In genomic region chr2L:8463144-8464106, dm6 we compare ENCODE assay signal across 1 fruit fly cellular context.
TF ChIP-seq lines count a peak whose summit lies in the region.

Gene Agpat2 (minus strand): TSS chr2L:8463994.

TF ChIP-seq in whole organism, embryonic, 481 proteins besides CTCF, POLR2A, EP300 and RAD21 (continued from another document and continues in another):
- peak; percentile 68 for TF ChIP-seq CG14441 (GFP tag; IDR thresholded peaks at IDR 0.05; lab: Robert Waterston, UW)
- peak; percentile 65 for TF ChIP-seq CG33557 (GFP tag; optimal IDR thresholded peaks at IDR 0.05; lab: Kevin White, UChicago)
- TF ChIP-seq HLH4C (GFP tag; IDR thresholded peaks at IDR 0.05; lab: Robert Waterston, UW; ENCODE audit: partially characterized antibody) = no peak
- no peak for TF ChIP-seq hb (GFP tag; IDR thresholded peaks at IDR 0.05; lab: Robert Waterston, UW; ENCODE audit: partially characterized antibody)
- peak; percentile 12; the same call in 1 of the 3 replicates for TF ChIP-seq Opbp (GFP tag; IDR thresholded peaks at IDR 0.05; lab: Robert Waterston, UW; ENCODE audit: partially characterized antibody)
- peak; percentile 70 for TF ChIP-seq crc (GFP tag; optimal IDR thresholded peaks at IDR 0.05; lab: Kevin White, UChicago)
- peak; percentile 57 for TF ChIP-seq CG10431 (GFP tag; optimal IDR thresholded peaks at IDR 0.05; lab: Kevin White, UChicago)
- TF ChIP-seq CG10147 (GFP tag; optimal IDR thresholded peaks at IDR 0.05; lab: Kevin White, UChicago) = peak; percentile 80
- peak; percentile 90 for TF ChIP-seq CG12391 (tag; optimal IDR thresholded peaks at IDR 0.05; lab: Kevin White, UChicago)
- peak; percentile 96 for TF ChIP-seq pros (GFP tag; optimal IDR thresholded peaks at IDR 0.05; lab: Kevin White, UChicago)
- TF ChIP-seq CG7987 (GFP tag; optimal IDR thresholded peaks at IDR 0.05; lab: Kevin White, UChicago) = peak; percentile 40
- TF ChIP-seq Fer3 (tag; optimal IDR thresholded peaks at IDR 0.05; lab: Kevin White, UChicago) = peak; percentile 77
- TF ChIP-seq ems (GFP tag; optimal IDR thresholded peaks at IDR 0.05; lab: Kevin White, UChicago) = peak; percentile 82
- no peak for TF ChIP-seq ham (GFP tag; IDR thresholded peaks at IDR 0.05; lab: Robert Waterston, UW)
- TF ChIP-seq tgo (GFP tag; IDR thresholded peaks at IDR 0.05; lab: Robert Waterston, UW) = peak; percentile 80
- peak; percentile 71 for TF ChIP-seq tup (GFP tag; optimal IDR thresholded peaks at IDR 0.05; lab: Kevin White, UChicago)
- peak; percentile 87 for TF ChIP-seq CG17361 (GFP tag; IDR thresholded peaks at IDR 0.05; lab: Robert Waterston, UW)
- TF ChIP-seq CG16813 (GFP tag; IDR thresholded peaks at IDR 0.05; lab: Robert Waterston, UW; ENCODE audit: partially characterized antibody) = no peak
- TF ChIP-seq CG1832 (GFP tag; optimal IDR thresholded peaks at IDR 0.05; lab: Kevin White, UChicago) = no peak
- TF ChIP-seq CG7372 (GFP tag; IDR thresholded peaks at IDR 0.05; lab: Robert Waterston, UW) = peak; percentile 41; the same call in 1 of the 2 replicates
- TF ChIP-seq Abd-B (GFP tag; optimal IDR thresholded peaks at IDR 0.05; lab: Kevin White, UChicago) = peak; percentile 71
- TF ChIP-seq hth (optimal IDR thresholded peaks at IDR 0.05; lab: Kevin White, UChicago) = no peak
- peak; percentile 80 for TF ChIP-seq CG12104 (GFP tag; optimal IDR thresholded peaks at IDR 0.05; lab: Kevin White, UChicago)
- peak; percentile 83 for TF ChIP-seq CG9727 (GFP tag; optimal IDR thresholded peaks at IDR 0.05; lab: Kevin White, UChicago)
- peak; percentile 58; the same call in 1 of the 2 replicates for TF ChIP-seq aop (GFP tag; IDR thresholded peaks at IDR 0.05; lab: Robert Waterston, UW)
- peak; percentile 66 to 89 for TF ChIP-seq Hr51 (GFP tag; optimal IDR thresholded peaks at IDR 0.05; lab: Kevin White, UChicago)
- TF ChIP-seq CG2116 (GFP tag; optimal IDR thresholded peaks at IDR 0.05; lab: Kevin White, UChicago) = peak; percentile 29
- peak; percentile 75 for TF ChIP-seq fd3F (GFP tag; optimal IDR thresholded peaks at IDR 0.05; lab: Kevin White, UChicago)
- no peak for TF ChIP-seq CG2129 (GFP tag; IDR thresholded peaks at IDR 0.05; lab: Robert Waterston, UW; ENCODE audit: partially characterized antibody)
- TF ChIP-seq sr (GFP tag; IDR thresholded peaks at IDR 0.05; lab: Robert Waterston, UW) = 0 out of 3 replicates have a peak, but pooled peaks have one; percentile 9
- peak; percentile 83 for TF ChIP-seq cwo (GFP tag; optimal IDR thresholded peaks at IDR 0.05; lab: Kevin White, UChicago)
- TF ChIP-seq CG2889 (GFP tag; IDR thresholded peaks at IDR 0.05; lab: Robert Waterston, UW) = peak; percentile 41; the same call in 1 of the 3 replicates
- TF ChIP-seq Ravus (GFP tag; IDR thresholded peaks at IDR 0.05; lab: Robert Waterston, UW) = peak; percentile 44
- peak in 1 of 3 experiments; percentile 86 for TF ChIP-seq lola (GFP tag; optimal IDR thresholded peaks at IDR 0.05; lab: Kevin White, UChicago)
- peak; percentile 32 for TF ChIP-seq Sry-δ (GFP tag; optimal IDR thresholded peaks at IDR 0.05; lab: Kevin White, UChicago)
- TF ChIP-seq CG12219 (GFP tag; optimal IDR thresholded peaks at IDR 0.05; lab: Kevin White, UChicago) = peak; percentile 74
- peak; percentile 67 for TF ChIP-seq CG15514 (GFP tag; optimal IDR thresholded peaks at IDR 0.05; lab: Kevin White, UChicago)
- peak; percentile 79 for TF ChIP-seq Camta (GFP tag; optimal IDR thresholded peaks at IDR 0.05; lab: Kevin White, UChicago)
- TF ChIP-seq dimm (GFP tag; IDR thresholded peaks at IDR 0.05; lab: Robert Waterston, UW) = 0 out of 2 replicates have a peak, but pooled peaks have one; percentile 37
- peak; percentile 39; the same call in 1 of the 2 replicates for TF ChIP-seq wdn (GFP tag; IDR thresholded peaks at IDR 0.05; lab: Robert Waterston, UW)
- no peak for TF ChIP-seq Dp (GFP tag; optimal IDR thresholded peaks at IDR 0.05; lab: Kevin White, UChicago)
- peak; percentile 75 for TF ChIP-seq ara (GFP tag; IDR thresholded peaks at IDR 0.05; lab: Robert Waterston, UW)
- peak; percentile 73 for TF ChIP-seq jumu (GFP tag; optimal IDR thresholded peaks at IDR 0.05; lab: Kevin White, UChicago)
- 0 out of 2 replicates have a peak, but pooled peaks have one; percentile 61 for TF ChIP-seq sim (GFP tag; IDR thresholded peaks at IDR 0.05; lab: Robert Waterston, UW)
- peak; percentile 80 for TF ChIP-seq mam (GFP tag; optimal IDR thresholded peaks at IDR 0.05; lab: Kevin White, UChicago)
- peak; percentile 60 for TF ChIP-seq CG13123 (GFP tag; optimal IDR thresholded peaks at IDR 0.05; lab: Kevin White, UChicago)
- no peak for TF ChIP-seq cad (GFP tag; optimal IDR thresholded peaks at IDR 0.05; lab: Kevin White, UChicago)
- TF ChIP-seq sisA (GFP tag; IDR thresholded peaks at IDR 0.05; lab: Robert Waterston, UW) = peak; percentile 78
- peak; percentile 28 for TF ChIP-seq CG17802 (tag; optimal IDR thresholded peaks at IDR 0.05; lab: Kevin White, UChicago)
- peak; percentile 83 for TF ChIP-seq abd-A (tag; optimal IDR thresholded peaks at IDR 0.05; lab: Kevin White, UChicago)
- no peak for TF ChIP-seq ato (GFP tag; IDR thresholded peaks at IDR 0.05; lab: Robert Waterston, UW; ENCODE audit: partially characterized antibody)
- peak; percentile 60 for TF ChIP-seq zfh2 (GFP tag; optimal IDR thresholded peaks at IDR 0.05; lab: Kevin White, UChicago)
- peak; percentile 64 for TF ChIP-seq sqz (GFP tag; optimal IDR thresholded peaks at IDR 0.05; lab: Kevin White, UChicago)
- TF ChIP-seq MTF-1 (GFP tag; optimal IDR thresholded peaks at IDR 0.05; lab: Kevin White, UChicago; ENCODE audit: borderline replicate concordance) = peak; percentile 70
- TF ChIP-seq CG30020 (tag; optimal IDR thresholded peaks at IDR 0.05; lab: Kevin White, UChicago) = peak; percentile 27
- no peak for TF ChIP-seq bbx (GFP tag; IDR thresholded peaks at IDR 0.05; lab: Robert Waterston, UW; ENCODE audit: partially characterized antibody)
- peak in 1 of 2 experiments; percentile 65 for TF ChIP-seq Eip74EF (GFP tag; optimal IDR thresholded peaks at IDR 0.05; lab: Kevin White, UChicago)
- peak; percentile 81 for TF ChIP-seq ken (GFP tag; IDR thresholded peaks at IDR 0.05; lab: Robert Waterston, UW)
- TF ChIP-seq CG18599 (GFP tag; optimal IDR thresholded peaks at IDR 0.05; lab: Kevin White, UChicago) = peak; percentile 93
- TF ChIP-seq CG12155 (GFP tag; optimal IDR thresholded peaks at IDR 0.05; lab: Kevin White, UChicago) = peak; percentile 70
- TF ChIP-seq CG4730 (GFP tag; IDR thresholded peaks at IDR 0.05; lab: Robert Waterston, UW) = peak; percentile 44
- no peak for TF ChIP-seq CG6175 (GFP tag; IDR thresholded peaks at IDR 0.05; lab: Robert Waterston, UW)
- TF ChIP-seq CG8765 (GFP tag; IDR thresholded peaks at IDR 0.05; lab: Robert Waterston, UW) = peak; percentile 8; the same call in 1 of the 2 replicates
- peak; percentile 78 for TF ChIP-seq E2f1 (GFP tag; IDR thresholded peaks at IDR 0.05; lab: Robert Waterston, UW)
- TF ChIP-seq CG13775 (GFP tag; optimal IDR thresholded peaks at IDR 0.05; lab: Kevin White, UChicago) = peak; percentile 70
- peak; percentile 70 for TF ChIP-seq CG8359 (GFP tag; optimal IDR thresholded peaks at IDR 0.05; lab: Kevin White, UChicago; ENCODE audit: borderline replicate concordance)
- TF ChIP-seq PHDP (tag; optimal IDR thresholded peaks at IDR 0.05; lab: Kevin White, UChicago) = peak; percentile 88
- peak in 1 of 2 experiments; percentile 92 for TF ChIP-seq bsh (GFP tag; optimal IDR thresholded peaks at IDR 0.05; lab: Kevin White, UChicago)
- peak; percentile 5; the same call in 1 of the 2 replicates for TF ChIP-seq amos (GFP tag; IDR thresholded peaks at IDR 0.05; lab: Robert Waterston, UW; ENCODE audit: partially characterized antibody)
- peak; percentile 89 for TF ChIP-seq Xbp1 (GFP tag; optimal IDR thresholded peaks at IDR 0.05; lab: Kevin White, UChicago)
- TF ChIP-seq sens-2 (GFP tag; IDR thresholded peaks at IDR 0.05; lab: Robert Waterston, UW) = peak; percentile 74
- TF ChIP-seq btn (GFP tag; optimal IDR thresholded peaks at IDR 0.05; lab: Kevin White, UChicago) = peak; percentile 63
- TF ChIP-seq gfzf (GFP tag; optimal IDR thresholded peaks at IDR 0.05; lab: Kevin White, UChicago) = no peak
- peak; percentile 56; the same call in 1 of the 2 replicates for TF ChIP-seq CG31224 (GFP tag; IDR thresholded peaks at IDR 0.05; lab: Robert Waterston, UW)
- TF ChIP-seq Ets65A (GFP tag; lab: Kevin White, UChicago) = peak; percentile 96
- TF ChIP-seq BtbVII (GFP tag; optimal IDR thresholded peaks at IDR 0.05; lab: Kevin White, UChicago) = peak; percentile 82
- TF ChIP-seq CG4424 (GFP tag; optimal IDR thresholded peaks at IDR 0.05; lab: Kevin White, UChicago) = peak; percentile 86
- TF ChIP-seq HLH3B (GFP tag; IDR thresholded peaks at IDR 0.05; lab: Robert Waterston, UW) = peak; percentile 83
- TF ChIP-seq CG17612 (GFP tag; IDR thresholded peaks at IDR 0.05; lab: Robert Waterston, UW) = no peak; the same call in 1 of the 2 replicates
- TF ChIP-seq CG14860 (GFP tag; IDR thresholded peaks at IDR 0.05; lab: Robert Waterston, UW; ENCODE audit: partially characterized antibody) = no peak
- peak; percentile 78 for TF ChIP-seq CG8944 (GFP tag; optimal IDR thresholded peaks at IDR 0.05; lab: Kevin White, UChicago)
- TF ChIP-seq CG10543 (GFP tag; optimal IDR thresholded peaks at IDR 0.05; lab: Kevin White, UChicago) = peak; percentile 67
- TF ChIP-seq fd64A (GFP tag; optimal IDR thresholded peaks at IDR 0.05; lab: Kevin White, UChicago) = peak; percentile 38
- TF ChIP-seq Hr3 (GFP tag; optimal IDR thresholded peaks at IDR 0.05; lab: Kevin White, UChicago) = peak; percentile 80
- TF ChIP-seq Gug (GFP tag; IDR thresholded peaks at IDR 0.05; lab: Robert Waterston, UW) = peak; percentile 65; the same call in 3 of the 4 replicates
- peak; percentile 63 for TF ChIP-seq H2.0 (GFP tag; IDR thresholded peaks at IDR 0.05; lab: Robert Waterston, UW)
- peak; percentile 66 for TF ChIP-seq D19B (GFP tag; optimal IDR thresholded peaks at IDR 0.05; lab: Kevin White, UChicago)
- peak; percentile 84 for TF ChIP-seq CG4820 (GFP tag; optimal IDR thresholded peaks at IDR 0.05; lab: Kevin White, UChicago)
- TF ChIP-seq az2 (GFP tag; optimal IDR thresholded peaks at IDR 0.05; lab: Kevin White, UChicago) = peak; percentile 89
- peak; percentile 56; the same call in 1 of the 2 replicates for TF ChIP-seq CG9215 (GFP tag; IDR thresholded peaks at IDR 0.05; lab: Robert Waterston, UW)
- peak; percentile 42; the same call in 1 of the 2 replicates for TF ChIP-seq MBD-R2 (GFP tag; IDR thresholded peaks at IDR 0.05; lab: Robert Waterston, UW)
- peak; percentile 52 for TF ChIP-seq CG14667 (GFP tag; IDR thresholded peaks at IDR 0.05; lab: Robert Waterston, UW)
- TF ChIP-seq row (GFP tag; IDR thresholded peaks at IDR 0.05; lab: Robert Waterston, UW) = peak; percentile 92
- TF ChIP-seq CG11247 (GFP tag; IDR thresholded peaks at IDR 0.05; lab: Robert Waterston, UW) = peak; percentile 59
- TF ChIP-seq sima (GFP tag; optimal IDR thresholded peaks at IDR 0.05; lab: Kevin White, UChicago) = peak; percentile 22
- TF ChIP-seq pho (GFP tag; optimal IDR thresholded peaks at IDR 0.05; lab: Kevin White, UChicago) = peak; percentile 65
- peak; percentile 47 for TF ChIP-seq kah (GFP tag; optimal IDR thresholded peaks at IDR 0.05; lab: Kevin White, UChicago)
- TF ChIP-seq ind (GFP tag; optimal IDR thresholded peaks at IDR 0.05; lab: Kevin White, UChicago) = peak; percentile 86
- peak; percentile 77 for TF ChIP-seq CG8089 (GFP tag; optimal IDR thresholded peaks at IDR 0.05; lab: Kevin White, UChicago)
- peak; percentile 83 for TF ChIP-seq CG10209 (GFP tag; optimal IDR thresholded peaks at IDR 0.05; lab: Kevin White, UChicago)
- TF ChIP-seq CG13624 (GFP tag; optimal IDR thresholded peaks at IDR 0.05; lab: Kevin White, UChicago) = peak; percentile 82
- TF ChIP-seq CG16779 (GFP tag; IDR thresholded peaks at IDR 0.05; lab: Robert Waterston, UW) = no peak
- peak; percentile 23 for TF ChIP-seq Sry-β (GFP tag; optimal IDR thresholded peaks at IDR 0.05; lab: Kevin White, UChicago)
- TF ChIP-seq Mrtf (GFP tag; IDR thresholded peaks at IDR 0.05; lab: Robert Waterston, UW) = peak; percentile 78; the same call in 2 of the 3 replicates
- TF ChIP-seq Ssrp (tag; optimal IDR thresholded peaks at IDR 0.05; lab: Kevin White, UChicago) = peak; percentile 83
- TF ChIP-seq CG12744 (GFP tag; optimal IDR thresholded peaks at IDR 0.05; lab: Kevin White, UChicago) = peak; percentile 67
- peak; percentile 79 for TF ChIP-seq CG12942 (GFP tag; optimal IDR thresholded peaks at IDR 0.05; lab: Kevin White, UChicago)
- TF ChIP-seq Lim3 (GFP tag; IDR thresholded peaks at IDR 0.05; lab: Robert Waterston, UW) = no peak
- TF ChIP-seq CG31388 (GFP tag; optimal IDR thresholded peaks at IDR 0.05; lab: Kevin White, UChicago) = peak; percentile 29
- TF ChIP-seq HHEX (GFP tag; optimal IDR thresholded peaks at IDR 0.05; lab: Kevin White, UChicago) = peak; percentile 83
- no peak for TF ChIP-seq lov (optimal IDR thresholded peaks at IDR 0.05; lab: Kevin White, UChicago)
- TF ChIP-seq lov (GFP tag; IDR thresholded peaks at IDR 0.05; lab: Robert Waterston, UW) = 0 out of 3 replicates have a peak, but pooled peaks have one; percentile 38
- peak; percentile 44 for TF ChIP-seq CG7928 (GFP tag; optimal IDR thresholded peaks at IDR 0.05; lab: Kevin White, UChicago)
- peak; percentile 65 for TF ChIP-seq CG6654 (GFP tag; optimal IDR thresholded peaks at IDR 0.05; lab: Kevin White, UChicago)
- peak; percentile 77 for TF ChIP-seq tap (tag; optimal IDR thresholded peaks at IDR 0.05; lab: Kevin White, UChicago)
- TF ChIP-seq CG9817 (tag; optimal IDR thresholded peaks at IDR 0.05; lab: Kevin White, UChicago) = peak; percentile 59
- peak; percentile 90 for TF ChIP-seq CG30403 (GFP tag; optimal IDR thresholded peaks at IDR 0.05; lab: Kevin White, UChicago)
- peak; percentile 70; the same call in 2 of the 3 replicates for TF ChIP-seq croc (GFP tag; conservative IDR thresholded peaks at IDR 0.05; lab: Robert Waterston, UW)
- peak; percentile 56 for TF ChIP-seq CG8281 (tag; optimal IDR thresholded peaks at IDR 0.05; lab: Kevin White, UChicago)
- peak; percentile 88 for TF ChIP-seq CG13424 (tag; optimal IDR thresholded peaks at IDR 0.05; lab: Kevin White, UChicago)
- peak; percentile 88 for TF ChIP-seq CG2712 (tag; optimal IDR thresholded peaks at IDR 0.05; lab: Kevin White, UChicago)
- TF ChIP-seq Sox100B (GFP tag; optimal IDR thresholded peaks at IDR 0.05; lab: Kevin White, UChicago) = peak; percentile 75
- no peak for TF ChIP-seq prd (optimal IDR thresholded peaks at IDR 0.05; lab: Kevin White, UChicago)
- peak; percentile 80 for TF ChIP-seq prd (GFP tag; IDR thresholded peaks at IDR 0.05; lab: Robert Waterston, UW)
- TF ChIP-seq Fer2 (tag; optimal IDR thresholded peaks at IDR 0.05; lab: Kevin White, UChicago) = peak; percentile 72
- peak; percentile 87 for TF ChIP-seq nmo (GFP tag; optimal IDR thresholded peaks at IDR 0.05; lab: Kevin White, UChicago)
